Fruit fly (Drosophila melanogaster): ENCODE measurements around the gene aln.

dm6 chr3L:1032569-1032968, 38.8 kb downstream of the aln start:
- TF ChIP-seq CTCF (optimal IDR thresholded peaks at IDR 0.05): no peak
- no peak for TF ChIP-seq CG8478 (optimal IDR thresholded peaks at IDR 0.05)

Data from S2 (cell line).